Fruit fly (Drosophila melanogaster): ENCODE results near the gene Axn.

The Axn gene

DNA sequence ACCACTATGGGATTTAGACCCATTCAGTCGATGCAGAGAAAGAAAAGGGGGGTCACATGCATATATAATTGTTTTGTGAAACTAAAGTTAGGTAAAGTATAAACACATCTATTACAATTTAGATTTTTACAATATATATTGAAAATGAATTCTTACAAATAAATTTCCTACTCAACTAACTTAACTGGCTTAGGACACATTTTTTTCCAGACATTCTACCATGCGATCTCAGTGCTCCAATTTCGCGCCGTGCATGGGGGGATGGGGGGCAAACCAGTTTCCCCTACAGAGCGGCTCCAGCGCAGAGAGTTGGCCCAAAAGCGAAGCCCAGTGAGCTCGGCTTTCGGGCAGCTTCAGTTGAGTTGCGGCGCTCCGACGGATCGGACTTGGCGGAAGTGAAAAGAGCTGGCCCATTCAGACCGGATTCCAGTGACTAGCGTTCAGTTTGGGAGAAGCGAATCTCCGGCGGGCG, 39.5 kb upstream of the Axn start, which contains the start of gene CG7896 (continued):
- TF ChIP-seq CG9609 (GFP tag; optimal IDR thresholded peaks at IDR 0.05) (no peak), MTF-1 (GFP tag; optimal IDR thresholded peaks at IDR 0.05; ENCODE audit: borderline replicate concordance) (no peak), jumu (GFP tag; optimal IDR thresholded peaks at IDR 0.05) (no peak), salm (tag; optimal IDR thresholded peaks at IDR 0.05) (no peak), ewg (GFP tag; optimal IDR thresholded peaks at IDR 0.05) (peak; percentile 39), CG6689 (GFP tag; IDR thresholded peaks at IDR 0.05) (peak; percentile 76), ash1 (GFP tag; optimal IDR thresholded peaks at IDR 0.05) (no peak), lilli (GFP tag; optimal IDR thresholded peaks at IDR 0.05) (peak; percentile 47), Elba2 (GFP tag; optimal IDR thresholded peaks at IDR 0.05) (no peak), CG18599 (GFP tag; optimal IDR thresholded peaks at IDR 0.05) (peak; percentile 71), CG17802 (tag; optimal IDR thresholded peaks at IDR 0.05) (no peak), kay (GFP tag; optimal IDR thresholded peaks at IDR 0.05) (no peak), CG2116 (GFP tag; optimal IDR thresholded peaks at IDR 0.05) (peak; percentile 34), Sry-β (GFP tag; optimal IDR thresholded peaks at IDR 0.05) (no peak), Eip74EF (GFP tag; optimal IDR thresholded peaks at IDR 0.05) (peak in 1 of 2 experiments; percentile 22), CG11247 (GFP tag; IDR thresholded peaks at IDR 0.05) (peak; percentile 60; the same call in 1 of the 2 replicates), gsb-n (tag; optimal IDR thresholded peaks at IDR 0.05) (peak; percentile 12), chm (GFP tag; IDR thresholded peaks at IDR 0.05) (no peak), stc (GFP tag; IDR thresholded peaks at IDR 0.05) (peak; percentile 80), Myb (GFP tag; optimal IDR thresholded peaks at IDR 0.05) (no peak), CG8924 (tag; optimal IDR thresholded peaks at IDR 0.05) (peak; percentile 72), HmgZ (tag; optimal IDR thresholded peaks at IDR 0.05) (peak; percentile 26), ase (GFP tag; IDR thresholded peaks at IDR 0.05) (peak; percentile 53; the same call in 1 of the 3 replicates), Dek (tag; optimal IDR thresholded peaks at IDR 0.05) (peak; percentile 24), pum (GFP tag; optimal IDR thresholded peaks at IDR 0.05) (no peak), cato (GFP tag; optimal IDR thresholded peaks at IDR 0.05; ENCODE audit: borderline replicate concordance) (no peak), sug (tag; optimal IDR thresholded peaks at IDR 0.05) (peak; percentile 53), pho (GFP tag; optimal IDR thresholded peaks at IDR 0.05) (no peak), Lpt (GFP tag; optimal IDR thresholded peaks at IDR 0.05) (no peak), bab2 (GFP tag; optimal IDR thresholded peaks at IDR 0.05) (peak; percentile 20), ttk (GFP tag; IDR thresholded peaks at IDR 0.05) (peak; percentile 78), CG7357 (GFP tag; IDR thresholded peaks at IDR 0.05) (peak; percentile 80), CG17385 (GFP tag; optimal IDR thresholded peaks at IDR 0.05) (peak; percentile 66), croc (GFP tag; conservative IDR thresholded peaks at IDR 0.05) (peak; percentile 76), amos (GFP tag; IDR thresholded peaks at IDR 0.05; ENCODE audit: partially characterized antibody) (no peak), CG16779 (GFP tag; IDR thresholded peaks at IDR 0.05) (0 out of 2 replicates have a peak, but pooled peaks have one; percentile 23), repo (GFP tag; optimal IDR thresholded peaks at IDR 0.05) (no peak), CG9932 (GFP tag; IDR thresholded peaks at IDR 0.05) (peak; percentile 83), HLH54F (GFP tag; optimal IDR thresholded peaks at IDR 0.05) (peak; percentile 1), Dip3 (GFP tag; optimal IDR thresholded peaks at IDR 0.05) (peak; percentile 6), CG18262 (tag; optimal IDR thresholded peaks at IDR 0.05) (peak; percentile 82), Ssrp (tag; optimal IDR thresholded peaks at IDR 0.05) (peak; percentile 42), peb (GFP tag; IDR thresholded peaks at IDR 0.05) (peak; percentile 80; the same call in 1 of the 2 replicates), dpn (GFP tag; optimal IDR thresholded peaks at IDR 0.05) (peak; percentile 14 to 71), corto (GFP tag; optimal IDR thresholded peaks at IDR 0.05) (peak; percentile 91), CG9797 (GFP tag; optimal IDR thresholded peaks at IDR 0.05) (no peak), CG6854 (GFP tag; optimal IDR thresholded peaks at IDR 0.05) (peak; percentile 51), yki (optimal IDR thresholded peaks at IDR 0.05) (no peak), Hsf (GFP tag; optimal IDR thresholded peaks at IDR 0.05) (peak; percentile 33), CG17361 (GFP tag; IDR thresholded peaks at IDR 0.05) (peak; percentile 86), CG8359 (GFP tag; optimal IDR thresholded peaks at IDR 0.05; ENCODE audit: borderline replicate concordance) (no peak)

Measured in whole organism, embryonic.